Fruit fly (Drosophila melanogaster) whole organism: Measurements from ENCODE around the gene Grip71.

Experiments
- CG8478 ChIP-seq: fragments of >200 bp; optimal IDR thresholded peaks from 2 replicates; lab custom pipeline; 2018; ENCODE audit warnings: inconsistent platforms
- Dll ChIP-seq: fragments of >200 bp; optimal IDR thresholded peaks from 2 replicates; lab custom pipeline; 2017
- EcR ChIP-seq, 2 experiments: fragments of >200 bp; optimal IDR thresholded peaks; 2 replicates each; lab custom pipeline; 2017; ENCODE audit warnings: missing biosample characterization in 2 of 2, missing genetic modification characterization in 2 of 2, missing genetic modification reagents in 2 of 2
- pan ChIP-seq: fragments of >200 bp; optimal IDR thresholded peaks from 2 replicates; lab custom pipeline; 2017
- psq ChIP-seq: fragments of >200 bp; optimal IDR thresholded peaks from 2 replicates; lab custom pipeline; 2017
- usp ChIP-seq: fragments of >200 bp; optimal IDR thresholded peaks from 2 replicates; lab custom pipeline; 2017; ENCODE audit warnings: missing biosample characterization, missing genetic modification characterization, mixed read lengths

Grip71 gene

DNA sequence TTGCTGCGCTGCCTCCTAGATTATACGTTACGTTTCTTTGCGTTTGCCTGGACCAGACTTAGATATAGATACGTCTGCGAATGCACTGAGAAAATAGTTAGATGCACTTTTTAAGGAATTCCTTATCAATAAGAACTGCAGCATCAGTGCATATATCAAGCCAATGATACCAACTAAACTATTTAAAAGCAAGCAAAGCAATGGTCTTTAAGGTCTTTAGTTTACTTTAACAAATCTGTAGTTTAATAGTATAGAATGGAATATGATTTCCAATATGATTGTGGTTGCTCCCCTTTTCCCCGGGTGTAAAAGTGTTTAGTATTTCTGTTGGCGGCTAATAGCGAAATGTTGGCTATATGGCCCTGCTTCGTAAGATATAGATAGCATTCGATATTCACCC is 38.0 kb downstream of the Grip71 start:
- no peak for TF ChIP-seq EcR (GFP tag; optimal IDR thresholded peaks at IDR 0.05; lab: Kevin White, UChicago)
- no peak for TF ChIP-seq pan (lab: Kevin White, UChicago)
- no peak for TF ChIP-seq Dll (lab: Kevin White, UChicago)
- TF ChIP-seq usp: no peak
- TF ChIP-seq CG8478 (lab: Kevin White, UChicago): no peak
- no peak for TF ChIP-seq psq (lab: Kevin White, UChicago)

dm6 chr2L:18751337-18751736 is 42.7 kb downstream of the Grip71 start:
- TF ChIP-seq pan (lab: Kevin White, UChicago) (no peak), psq (lab: Kevin White, UChicago) (no peak), CG8478 (lab: Kevin White, UChicago) (no peak), Dll (lab: Kevin White, UChicago) (no peak), usp (no peak), EcR (GFP tag; optimal IDR thresholded peaks at IDR 0.05; lab: Kevin White, UChicago) (no peak)

DNA sequence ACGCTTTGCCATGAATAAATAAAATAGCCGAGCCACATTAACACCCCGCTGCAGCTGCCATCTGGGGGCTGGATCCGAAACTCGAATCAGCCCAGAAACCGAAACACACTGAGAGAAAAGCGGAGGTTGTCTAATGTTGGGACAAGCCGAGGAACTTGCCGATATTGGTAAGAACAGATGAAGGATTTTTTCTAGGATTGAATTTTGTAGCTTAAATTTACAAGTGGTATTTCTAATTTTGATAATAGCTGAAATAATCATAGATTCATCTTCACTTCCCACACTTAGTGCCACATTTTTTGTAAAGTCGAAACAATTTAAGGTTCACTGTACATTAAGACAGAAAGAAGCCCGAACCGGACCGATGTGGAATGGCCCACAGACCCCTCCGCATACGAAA is 43.4 kb downstream of the Grip71 start:
- TF ChIP-seq Dll (lab: Kevin White, UChicago) (no peak), CG8478 (lab: Kevin White, UChicago) (no peak), psq (lab: Kevin White, UChicago) (no peak), pan (lab: Kevin White, UChicago) (no peak), usp (no peak), EcR (GFP tag; optimal IDR thresholded peaks at IDR 0.05; lab: Kevin White, UChicago) (no peak)

DNA sequence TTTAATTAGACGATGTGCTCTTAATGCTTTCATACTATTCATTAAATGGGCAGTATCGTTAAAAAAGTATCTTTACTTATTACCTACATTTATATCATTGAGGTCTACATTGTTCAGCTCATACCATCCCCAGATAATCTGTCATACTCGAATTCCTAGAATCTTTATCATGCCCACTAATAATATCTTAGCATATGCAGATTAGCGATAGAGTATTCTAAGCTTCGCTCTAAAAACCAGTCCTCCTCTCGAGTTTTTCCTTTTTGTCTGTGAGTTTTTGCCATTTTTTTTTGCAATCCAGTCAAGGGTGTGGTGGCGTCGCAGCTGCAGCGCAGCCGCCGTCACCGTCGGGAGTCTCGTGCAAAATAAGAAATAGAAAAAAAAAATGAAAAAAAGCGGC is 44.2 kb downstream of the Grip71 start:
- TF ChIP-seq psq (lab: Kevin White, UChicago) (no peak), Dll (lab: Kevin White, UChicago) (no peak), usp (no peak), pan (lab: Kevin White, UChicago) (no peak), EcR (GFP tag; optimal IDR thresholded peaks at IDR 0.05; lab: Kevin White, UChicago) (no peak), CG8478 (lab: Kevin White, UChicago) (no peak)

DNA sequence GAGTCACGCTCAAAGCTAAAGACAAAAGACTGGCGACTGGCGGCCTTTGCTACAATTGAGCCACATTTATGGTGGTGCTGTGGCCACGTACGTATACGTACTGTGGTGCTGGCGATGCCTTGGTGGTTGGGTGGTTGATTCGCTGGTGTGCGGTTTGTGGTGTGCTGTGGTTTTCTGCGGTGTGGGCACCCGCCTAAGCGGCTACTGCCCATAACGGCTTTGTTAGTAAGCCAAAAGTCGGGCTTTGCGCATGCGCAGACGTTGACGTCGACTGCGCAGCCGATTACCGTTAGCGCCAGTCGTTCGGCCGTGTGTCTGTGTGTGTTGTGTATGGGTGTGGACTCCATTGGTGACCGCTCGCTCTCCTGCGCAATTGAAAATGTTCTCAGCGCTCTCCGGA is 44.6 kb downstream of the Grip71 start:
- TF ChIP-seq pan (lab: Kevin White, UChicago) (no peak), psq (lab: Kevin White, UChicago) (no peak), EcR (GFP tag; optimal IDR thresholded peaks at IDR 0.05; lab: Kevin White, UChicago) (no peak), Dll (lab: Kevin White, UChicago) (no peak), usp (no peak), CG8478 (lab: Kevin White, UChicago) (no peak)
